Fruit fly (Drosophila melanogaster) whole organism, embryonic: Measurements from ENCODE around the gene CG15201.

Experiments used
- Aef1 ChIP-seq: fragments of 200-800 bp; sonication (Bioruptor generic); IDR thresholded peaks from 3 replicates; pipeline ENCODE4 v1.3.6; 2022; ENCODE audit warnings: missing biosample characterization, missing genetic modification characterization
- Asciz ChIP-seq: fragments of 200-800 bp; sonication (Bioruptor generic); optimal IDR thresholded peaks from 2 replicates; lab custom pipeline; 2017; ENCODE audit warnings: missing biosample characterization, mild to moderate bottlenecking, missing genetic modification characterization, missing genetic modification reagents
- Atf6 ChIP-seq: fragments of 200-800 bp; sonication (Bioruptor generic); IDR thresholded peaks from 2 replicates; pipeline ENCODE4 v1.3.6; 2022; ENCODE audit warnings: missing biosample characterization, missing genetic modification characterization
- Blimp-1 ChIP-seq: fragments of 200-800 bp; sonication (Bioruptor generic); optimal IDR thresholded peaks from 3 replicates; lab custom pipeline; 2018; ENCODE audit warnings: missing biosample characterization, missing genetic modification characterization, mild to moderate bottlenecking, moderate library complexity, missing genetic modification reagents
- CG10431 ChIP-seq: fragments of 200-800 bp; sonication (Bioruptor generic); optimal IDR thresholded peaks from 3 replicates; lab custom pipeline; 2018; ENCODE audit warnings: missing biosample characterization, mild to moderate bottlenecking, missing genetic modification characterization
- CG12391 ChIP-seq: fragments of 200-800 bp; sonication (Bioruptor generic); optimal IDR thresholded peaks from 3 replicates; lab custom pipeline; 2018; ENCODE audit warnings: missing biosample characterization, mild to moderate bottlenecking, missing genetic modification characterization, moderate library complexity
- CG14014 ChIP-seq: fragments of 200-800 bp; sonication (Bioruptor generic); IDR thresholded peaks from 2 replicates; pipeline ENCODE4 v1.3.6; 2022; ENCODE audit warnings: missing biosample characterization, missing genetic modification characterization
- CG14965 ChIP-seq: fragments of 200-800 bp; sonication (Bioruptor generic); optimal IDR thresholded peaks from 2 replicates; lab custom pipeline; 2016; ENCODE audit warnings: missing biosample characterization, missing genetic modification characterization, borderline replicate concordance
- CG15011 ChIP-seq: fragments of 200-800 bp; sonication (Bioruptor generic); optimal IDR thresholded peaks from 3 replicates; lab custom pipeline; 2018; ENCODE audit warnings: missing biosample characterization, mild to moderate bottlenecking, missing genetic modification characterization
- CG1647 ChIP-seq: fragments of 200-800 bp; sonication (Bioruptor generic); optimal IDR thresholded peaks from 3 replicates; lab custom pipeline; 2016; ENCODE audit warnings: missing biosample characterization, missing genetic modification characterization
- CG17359 ChIP-seq: fragments of 200-800 bp; sonication (Bioruptor generic); optimal IDR thresholded peaks from 3 replicates; lab custom pipeline; 2018; ENCODE audit warnings: missing biosample characterization, mild to moderate bottlenecking, missing genetic modification characterization, moderate library complexity
- CG32772 ChIP-seq: fragments of 200-800 bp; sonication (Bioruptor generic); IDR thresholded peaks from 2 replicates; pipeline ENCODE4 v1.3.6; 2022; ENCODE audit warnings: missing biosample characterization, missing genetic modification characterization
- CG4360 ChIP-seq: fragments of 200-800 bp; sonication (Bioruptor generic); IDR thresholded peaks from 2 replicates; pipeline ENCODE4 v1.3.6; 2022; ENCODE audit warnings: missing biosample characterization, missing genetic modification characterization
- CG6689 ChIP-seq: fragments of 200-800 bp; sonication (Bioruptor generic); IDR thresholded peaks from 2 replicates; pipeline ENCODE4 v1.3.6; 2022; ENCODE audit warnings: missing biosample characterization, missing genetic modification characterization
- CG7271 ChIP-seq: fragments of 200-800 bp; sonication (Bioruptor generic); optimal IDR thresholded peaks from 2 replicates; lab custom pipeline; 2018; ENCODE audit warnings: missing biosample characterization, mild to moderate bottlenecking, missing genetic modification characterization, moderate library complexity
- CG7963 ChIP-seq: fragments of 200-800 bp; sonication (Bioruptor generic); IDR thresholded peaks from 3 replicates; pipeline ENCODE4 v1.3.6; 2022; ENCODE audit warnings: missing biosample characterization, missing genetic modification characterization; ENCODE audit not compliant: partially characterized antibody
- CG8388 ChIP-seq: fragments of 200-800 bp; sonication (Bioruptor generic); optimal IDR thresholded peaks from 2 replicates; lab custom pipeline; 2019; ENCODE audit warnings: missing biosample characterization, mild to moderate bottlenecking, missing genetic modification characterization, moderate library complexity
- CG8478 ChIP-seq: fragments of >200 bp; optimal IDR thresholded peaks from 2 replicates; lab custom pipeline; 2018
- Drgx ChIP-seq: fragments of 200-800 bp; sonication (Bioruptor generic); IDR thresholded peaks from 2 replicates; pipeline ENCODE4 v1.3.6; 2022; ENCODE audit warnings: missing biosample characterization, missing genetic modification characterization
- Elba2 ChIP-seq: fragments of 200-800 bp; sonication (Bioruptor generic); optimal IDR thresholded peaks from 3 replicates; lab custom pipeline; 2016; ENCODE audit warnings: missing biosample characterization, missing genetic modification characterization
- Fer1 ChIP-seq: fragments of 200-800 bp; sonication (Bioruptor generic); optimal IDR thresholded peaks from 2 replicates; lab custom pipeline; 2017; ENCODE audit warnings: missing biosample characterization, mild to moderate bottlenecking, missing genetic modification characterization
- Gug ChIP-seq: fragments of 200-800 bp; sonication (Bioruptor generic); IDR thresholded peaks from 4 replicates; pipeline ENCODE4 v1.3.6; 2022; ENCODE audit warnings: missing biosample characterization, missing genetic modification characterization
- H15 ChIP-seq: fragments of 200-800 bp; sonication (Bioruptor generic); IDR thresholded peaks from 3 replicates; pipeline ENCODE4 v1.3.6; 2022; ENCODE audit warnings: missing biosample characterization, missing genetic modification characterization
- Jarid2 ChIP-seq: fragments of 200-800 bp; sonication (Bioruptor generic); optimal IDR thresholded peaks from 3 replicates; lab custom pipeline; 2017; ENCODE audit warnings: mild to moderate bottlenecking, missing biosample characterization, missing genetic modification reagents, missing genetic modification characterization
- MBD-R2 ChIP-seq: fragments of 200-800 bp; sonication (Bioruptor generic); IDR thresholded peaks from 2 replicates; pipeline ENCODE4 v1.3.6; 2022; ENCODE audit warnings: missing biosample characterization, missing genetic modification characterization
- NC2α ChIP-seq: fragments of 200-800 bp; sonication (Bioruptor generic); optimal IDR thresholded peaks from 2 replicates; lab custom pipeline; 2016; ENCODE audit warnings: missing biosample characterization, missing genetic modification characterization
- Neu2 ChIP-seq: fragments of 200-800 bp; sonication (Bioruptor generic); optimal IDR thresholded peaks from 3 replicates; lab custom pipeline; 2016; ENCODE audit warnings: missing biosample characterization, missing genetic modification characterization, borderline replicate concordance
- Nf-YC ChIP-seq: fragments of 200-800 bp; optimal IDR thresholded peaks from 3 replicates; lab custom pipeline; 2019; ENCODE audit warnings: missing biosample characterization, mild to moderate bottlenecking, missing genetic modification characterization, moderate library complexity
- Scr ChIP-seq: fragments of 200-800 bp; sonication (Bioruptor generic); IDR thresholded peaks from 2 replicates; pipeline ENCODE4 v1.3.6; 2022; ENCODE audit warnings: missing biosample characterization, missing genetic modification characterization; ENCODE audit not compliant: partially characterized antibody
- Tbp ChIP-seq: fragments of >200 bp; optimal IDR thresholded peaks from 2 replicates; lab custom pipeline; 2018; ENCODE audit warnings: missing biosample characterization, missing genetic modification characterization
- ab ChIP-seq: fragments of 200-800 bp; sonication (Bioruptor generic); optimal IDR thresholded peaks from 2 replicates; lab custom pipeline; 2016; ENCODE audit warnings: missing biosample characterization, missing genetic modification characterization
- az2 ChIP-seq: fragments of 200-800 bp; sonication (Bioruptor generic); optimal IDR thresholded peaks from 3 replicates; lab custom pipeline; 2016; ENCODE audit warnings: missing biosample characterization, missing genetic modification characterization
- caup ChIP-seq: fragments of 200-800 bp; sonication (Bioruptor generic); optimal IDR thresholded peaks from 3 replicates; lab custom pipeline; 2017; ENCODE audit warnings: missing biosample characterization, mild to moderate bottlenecking, missing genetic modification characterization, moderate library complexity; ENCODE audit not compliant: severe bottlenecking
- cg ChIP-seq: fragments of 200-800 bp; sonication (Bioruptor generic); optimal IDR thresholded peaks from 3 replicates; lab custom pipeline; 2019; ENCODE audit warnings: missing biosample characterization, mild to moderate bottlenecking, missing genetic modification characterization, moderate library complexity
- ewg ChIP-seq: fragments of 200-800 bp; sonication (Bioruptor generic); optimal IDR thresholded peaks from 3 replicates; lab custom pipeline; 2017; ENCODE audit warnings: mild to moderate bottlenecking, missing biosample characterization, missing genetic modification reagents, missing genetic modification characterization
- fd96Cb ChIP-seq: fragments of 200-800 bp; sonication (Bioruptor generic); optimal IDR thresholded peaks from 2 replicates; lab custom pipeline; 2018; ENCODE audit warnings: missing biosample characterization, mild to moderate bottlenecking, missing genetic modification characterization, moderate library complexity
- jigr1 ChIP-seq: fragments of 200-800 bp; sonication (Bioruptor generic); IDR thresholded peaks from 3 replicates; pipeline ENCODE4 v1.3.6; 2022; ENCODE audit warnings: missing biosample characterization, missing genetic modification characterization
- lola ChIP-seq, 3 experiments: fragments of >200 bp in 2 of 3; fragments of 200-800 bp in 1 of 3; sonication (Bioruptor generic) in 1 of 3; optimal IDR thresholded peaks; 2 replicates each; lab custom pipeline; 2017 to 2019; ENCODE audit warnings: missing biosample characterization in 3 of 3, missing genetic modification characterization in 3 of 3, mild to moderate bottlenecking in 1 of 3, moderate library complexity in 1 of 3
- nau ChIP-seq: fragments of 200-800 bp; sonication (Bioruptor generic); optimal IDR thresholded peaks from 3 replicates; lab custom pipeline; 2017; ENCODE audit warnings: missing biosample characterization, mild to moderate bottlenecking, missing genetic modification characterization, missing genetic modification reagents
- nmo ChIP-seq: fragments of 200-800 bp; sonication (Bioruptor generic); optimal IDR thresholded peaks from 2 replicates; lab custom pipeline; 2018; ENCODE audit warnings: missing biosample characterization, mild to moderate bottlenecking, missing genetic modification characterization, moderate library complexity
- nom ChIP-seq: fragments of 200-800 bp; sonication (Bioruptor generic); optimal IDR thresholded peaks from 2 replicates; lab custom pipeline; 2017; ENCODE audit warnings: missing biosample characterization, missing genetic modification characterization, mild to moderate bottlenecking, moderate library complexity, missing genetic modification reagents
- pan ChIP-seq, 4 experiments: fragments of >200 bp in 3 of 4; fragments of 200-800 bp in 1 of 4; sonication (Bioruptor generic) in 1 of 4; optimal IDR thresholded peaks in 3 of 4; IDR thresholded peaks in 1 of 4; 2 replicates each; pipeline versions ENCODE4 v1.3.6 to Lab custom; 2017 to 2022; ENCODE audit warnings: missing biosample characterization in 2 of 4, missing genetic modification characterization in 2 of 4, mixed read lengths in 1 of 4
- psq ChIP-seq: fragments of 200-800 bp; sonication (Bioruptor generic); optimal IDR thresholded peaks from 2 replicates; lab custom pipeline; 2017; ENCODE audit warnings: missing biosample characterization, missing genetic modification characterization
- sens-2 ChIP-seq: fragments of 200-800 bp; sonication (Bioruptor generic); IDR thresholded peaks from 2 replicates; pipeline ENCODE4 v1.3.6; 2022; ENCODE audit warnings: missing biosample characterization, missing genetic modification characterization
- sr ChIP-seq: fragments of 200-800 bp; sonication (Bioruptor generic); IDR thresholded peaks from 3 replicates; pipeline ENCODE4 v1.3.6; 2022; ENCODE audit warnings: missing biosample characterization, missing genetic modification characterization
- stwl ChIP-seq: fragments of 200-800 bp; sonication (Bioruptor generic); optimal IDR thresholded peaks from 3 replicates; lab custom pipeline; 2018; ENCODE audit warnings: missing biosample characterization, mild to moderate bottlenecking, missing genetic modification characterization, moderate library complexity
- trem ChIP-seq: fragments of 200-800 bp; optimal IDR thresholded peaks from 3 replicates; lab custom pipeline; 2019; ENCODE audit warnings: missing biosample characterization, mild to moderate bottlenecking, missing genetic modification characterization, moderate library complexity
- vfl ChIP-seq: fragments of 200-800 bp; sonication (Bioruptor generic); optimal IDR thresholded peaks from 2 replicates; lab custom pipeline; 2016; ENCODE audit warnings: missing biosample characterization, missing genetic modification characterization
- vvl ChIP-seq: fragments of 200-800 bp; sonication (Bioruptor generic); IDR thresholded peaks from 2 replicates; pipeline ENCODE4 v1.3.6; 2022; ENCODE audit warnings: missing biosample characterization, missing genetic modification characterization

CG15201 gene

dm6 chrX:11154511-11155197 is 10.7 kb downstream of the CG15201 start (continued):
- peak; percentile 16; the same call in 1 of the 2 replicates for TF ChIP-seq Drgx (GFP tag; lab: Robert Waterston, UW)
- no peak for TF ChIP-seq lola (GFP tag; optimal IDR thresholded peaks at IDR 0.05; lab: Kevin White, UChicago)
- no peak for TF ChIP-seq nmo (GFP tag; lab: Kevin White, UChicago)
- no peak for TF ChIP-seq CG14965
- no peak for TF ChIP-seq Fer1
- no peak for TF ChIP-seq Neu2
- TF ChIP-seq CG14014 (GFP tag; lab: Robert Waterston, UW), result no peak
- TF ChIP-seq cg, result peak; percentile 25
- no peak for TF ChIP-seq trem (tag; lab: Kevin White, UChicago)
- TF ChIP-seq sens-2 (GFP tag; lab: Robert Waterston, UW), result no peak
- TF ChIP-seq stwl (tag; lab: Kevin White, UChicago), result no peak
- TF ChIP-seq caup, result no peak
- TF ChIP-seq sr, result no peak
- no peak for TF ChIP-seq MBD-R2 (GFP tag; lab: Robert Waterston, UW)
- TF ChIP-seq Asciz (GFP tag; lab: Kevin White, UChicago), result no peak
- TF ChIP-seq CG32772 (GFP tag; lab: Robert Waterston, UW), result no peak
- no peak for TF ChIP-seq jigr1 (GFP tag; lab: Robert Waterston, UW)
- no peak for TF ChIP-seq Tbp
- TF ChIP-seq CG7963, result no peak
- no peak for TF ChIP-seq Atf6 (GFP tag; lab: Robert Waterston, UW)
- no peak for TF ChIP-seq Scr (GFP tag; lab: Robert Waterston, UW)
- no peak for TF ChIP-seq ab (GFP tag; lab: Kevin White, UChicago)
- TF ChIP-seq psq (GFP tag; lab: Kevin White, UChicago), result peak; percentile 86
- TF ChIP-seq vvl (GFP tag; lab: Robert Waterston, UW), result no peak; the same call in 1 of the 2 replicates
- peak; percentile 91 for TF ChIP-seq CG4360
- peak; percentile 98 for TF ChIP-seq Elba2 (GFP tag; lab: Kevin White, UChicago)
- no peak for TF ChIP-seq CG17359 (tag; lab: Kevin White, UChicago)
- TF ChIP-seq NC2α, result no peak
- TF ChIP-seq Gug (GFP tag; lab: Robert Waterston, UW), result no peak
- TF ChIP-seq CG7271 (tag; lab: Kevin White, UChicago), result no peak
- TF ChIP-seq az2 (GFP tag; lab: Kevin White, UChicago), result no peak
- 0 out of 3 replicates have a peak, but pooled peaks have one; percentile 39 for TF ChIP-seq Aef1 (GFP tag; lab: Robert Waterston, UW)
- no peak for TF ChIP-seq Blimp-1 (GFP tag; lab: Kevin White, UChicago)
- peak; percentile 87 for TF ChIP-seq CG8478
- peak; percentile 50 for TF ChIP-seq ewg (GFP tag; lab: Kevin White, UChicago)
- peak; percentile 22 for TF ChIP-seq nom (GFP tag; lab: Kevin White, UChicago)
- peak; percentile 27 for TF ChIP-seq nau (GFP tag; lab: Kevin White, UChicago)
- no peak for TF ChIP-seq CG8388 (GFP tag; lab: Kevin White, UChicago)
- no peak for TF ChIP-seq CG15011 (GFP tag; lab: Kevin White, UChicago)
- no peak for TF ChIP-seq CG1647
- no peak for TF ChIP-seq pan (optimal IDR thresholded peaks at IDR 0.05; lab: Kevin White, UChicago)
- TF ChIP-seq pan (GFP tag; optimal IDR thresholded peaks at IDR 0.05 in 1 of 2, IDR thresholded peaks at IDR 0.05 in 1 of 2), result no peak
- TF ChIP-seq CG6689 (GFP tag; lab: Robert Waterston, UW), result no peak
- TF ChIP-seq fd96Cb (tag; lab: Kevin White, UChicago), result no peak
- TF ChIP-seq vfl (GFP tag; lab: Kevin White, UChicago), result no peak
- no peak for TF ChIP-seq CG12391 (tag; lab: Kevin White, UChicago)
- no peak for TF ChIP-seq H15
- peak; percentile 44 for TF ChIP-seq Jarid2 (GFP tag; lab: Kevin White, UChicago)
- TF ChIP-seq CG10431 (GFP tag; lab: Kevin White, UChicago), result no peak
- peak; percentile 42 for TF ChIP-seq Nf-YC (tag; lab: Kevin White, UChicago)
